Worm (Caenorhabditis elegans) whole organism, young adult: ENCODE measurements around the gene M7.12.

Experiments
- B0035.1 ChIP-seq: sonication (generic microtip); optimal IDR thresholded peaks from 2 replicates; lab custom pipeline; 2016; ENCODE audit warnings: missing genetic modification characterization, mild to moderate bottlenecking, missing compliant biosample characterization, missing genotype, missing genetic modification reagents
- B0336.3 ChIP-seq: fragments of 200-800 bp; sonication (Bioruptor generic); IDR thresholded peaks from 2 replicates; pipeline ENCODE4 v1.3.6; 2022; ENCODE audit warnings: missing genetic modification characterization, missing compliant biosample characterization
- C17E4.6 ChIP-seq: fragments of 200-800 bp; sonication (Bioruptor generic); IDR thresholded peaks from 2 replicates; pipeline ENCODE4 v1.3.6; 2022; ENCODE audit warnings: missing genetic modification reagents, missing genetic modification characterization, missing compliant biosample characterization
- D2030.7 ChIP-seq: fragments of 200-800 bp; sonication (Bioruptor generic); IDR thresholded peaks from 2 replicates; pipeline ENCODE4 v1.3.6; 2022; ENCODE audit warnings: missing genetic modification reagents, missing genetic modification characterization, missing compliant biosample characterization
- F37B4.10 ChIP-seq: fragments of 200-800 bp; sonication (Bioruptor generic); IDR thresholded peaks from 2 replicates; pipeline ENCODE4 v1.3.6; 2022; ENCODE audit warnings: missing genetic modification characterization, missing compliant biosample characterization
- F39B2.1 ChIP-seq: fragments of 200-800 bp; sonication (Bioruptor generic); IDR thresholded peaks from 2 replicates; pipeline ENCODE4 v1.3.6; 2022; ENCODE audit warnings: missing genetic modification reagents, missing genetic modification characterization, missing compliant biosample characterization
- K11D2.4 ChIP-seq: fragments of 200-800 bp; sonication (Bioruptor generic); IDR thresholded peaks from 2 replicates; pipeline ENCODE4 v1.3.6; 2022; ENCODE audit warnings: missing genetic modification reagents, missing genetic modification characterization, missing compliant biosample characterization
- Y95B8A.8 ChIP-seq: fragments of 200-800 bp; sonication (Bioruptor generic); IDR thresholded peaks from 2 replicates; pipeline ENCODE4 v1.3.6; 2022; ENCODE audit warnings: missing genetic modification reagents, missing genetic modification characterization, missing compliant biosample characterization
- aptf-2 ChIP-seq: fragments of 200-800 bp; sonication (Bioruptor generic); conservative IDR thresholded peaks from 2 replicates; pipeline ENCODE4 v1.3.6; 2022; ENCODE audit warnings: missing genetic modification reagents, missing genetic modification characterization, missing compliant biosample characterization
- attf-5 ChIP-seq: fragments of 200-800 bp; sonication (Bioruptor generic); optimal IDR thresholded peaks from 2 replicates; lab custom pipeline; 2018; ENCODE audit warnings: mild to moderate bottlenecking, missing genetic modification characterization, missing compliant biosample characterization
- attf-6 ChIP-seq: fragments of 200-800 bp; sonication (Bioruptor generic); IDR thresholded peaks from 2 replicates; pipeline ENCODE4 v1.3.6; 2022; ENCODE audit warnings: missing genetic modification reagents, missing genetic modification characterization, missing compliant biosample characterization
- ceh-100 ChIP-seq: fragments of 200-800 bp; sonication (Bioruptor generic); IDR thresholded peaks from 2 replicates; pipeline ENCODE4 v1.3.6; 2022; ENCODE audit warnings: missing genetic modification reagents, missing genetic modification characterization, missing compliant biosample characterization
- die-1 ChIP-seq: sonication (generic microtip); optimal IDR thresholded peaks from 2 replicates; lab custom pipeline; 2016; ENCODE audit warnings: missing genotype, mild to moderate bottlenecking, missing genetic modification characterization, missing compliant biosample characterization
- dpff-1 ChIP-seq: sonication (generic microtip); optimal IDR thresholded peaks from 2 replicates; lab custom pipeline; 2017; ENCODE audit warnings: mild to moderate bottlenecking, missing genetic modification characterization, missing compliant biosample characterization
- egl-18 ChIP-seq: fragments of 200-800 bp; sonication (Bioruptor generic); IDR thresholded peaks from 2 replicates; pipeline ENCODE4 v1.3.6; 2022; ENCODE audit warnings: missing genetic modification reagents, missing genetic modification characterization, missing compliant biosample characterization
- egl-44 ChIP-seq: fragments of 200-800 bp; sonication (Bioruptor generic); IDR thresholded peaks from 2 replicates; pipeline ENCODE4 v1.3.6; 2022; ENCODE audit warnings: missing genetic modification reagents, missing genetic modification characterization, missing compliant biosample characterization
- ekl-4 ChIP-seq: fragments of 200-800 bp; sonication (Bioruptor generic); IDR thresholded peaks from 2 replicates; pipeline ENCODE4 v1.3.6; 2022; ENCODE audit warnings: missing genetic modification reagents, missing genetic modification characterization, missing compliant biosample characterization
- fkh-3 ChIP-seq: sonication (generic microtip); optimal IDR thresholded peaks from 2 replicates; lab custom pipeline; 2016; ENCODE audit warnings: mild to moderate bottlenecking, missing genetic modification characterization, missing compliant biosample characterization
- him-1 ChIP-seq: sonication (generic microtip); optimal IDR thresholded peaks from 2 replicates; lab custom pipeline; 2016; ENCODE audit warnings: missing genotype, missing genetic modification reagents, missing genetic modification characterization, missing compliant biosample characterization
- let-607 ChIP-seq, 2 experiments: fragments of 200-800 bp in 1 of 2; sonication (Bioruptor generic) in 1 of 2; sonication (generic microtip) in 1 of 2; optimal IDR thresholded peaks; 2 replicates each; lab custom pipeline; 2016 to 2018; ENCODE audit warnings: mild to moderate bottlenecking in 2 of 2, missing compliant biosample characterization in 2 of 2, missing genetic modification characterization in 2 of 2, moderate library complexity in 2 of 2, missing genotype in 1 of 2
- lin-26 ChIP-seq: fragments of 200-800 bp; sonication (Bioruptor generic); IDR thresholded peaks from 2 replicates; pipeline ENCODE4 v1.3.6; 2022; ENCODE audit warnings: missing genetic modification reagents, missing genetic modification characterization, missing compliant biosample characterization
- lin-35 ChIP-seq, 3 experiments: fragments of 150-350 bp in 2 of 3; sonication (generic microtip) in 1 of 3; optimal IDR thresholded peaks; 2 replicates each; lab custom pipeline; 2014 to 2018; ENCODE audit warnings: missing biosample characterization in 3 of 3, missing genetic modification characterization in 3 of 3, missing genetic modification reagents in 3 of 3
- lin-54 ChIP-seq: fragments of 200-800 bp; sonication (Bioruptor generic); optimal IDR thresholded peaks from 2 replicates; lab custom pipeline; 2018; ENCODE audit warnings: mild to moderate bottlenecking, missing genetic modification characterization, missing compliant biosample characterization
- mes-4 ChIP-seq: sonication (generic microtip); optimal IDR thresholded peaks from 2 replicates; lab custom pipeline; 2016; ENCODE audit warnings: missing genotype, missing genetic modification characterization, missing compliant biosample characterization
- mxl-1 ChIP-seq: sonication (generic microtip); optimal IDR thresholded peaks from 2 replicates; lab custom pipeline; 2016; ENCODE audit warnings: missing genetic modification characterization, missing compliant biosample characterization
- nhr-27 ChIP-seq: fragments of 200-800 bp; sonication (Bioruptor generic); optimal IDR thresholded peaks from 2 replicates; lab custom pipeline; 2018; ENCODE audit warnings: mild to moderate bottlenecking, missing genetic modification characterization, moderate library complexity, missing compliant biosample characterization
- pbrm-1 ChIP-seq: fragments of 200-800 bp; sonication (Bioruptor generic); IDR thresholded peaks from 2 replicates; pipeline ENCODE4 v1.3.6; 2022; ENCODE audit warnings: missing genetic modification reagents, missing genetic modification characterization, missing compliant biosample characterization
- rec-8 ChIP-seq, 2 experiments: sonication (generic microtip); optimal IDR thresholded peaks; 2 replicates each; lab custom pipeline; 2016; ENCODE audit warnings: mild to moderate bottlenecking in 2 of 2, missing genetic modification characterization in 2 of 2, missing genetic modification reagents in 2 of 2, missing genotype in 2 of 2, missing biosample characterization in 1 of 2, missing compliant biosample characterization in 1 of 2, moderate library complexity in 1 of 2
- rpc-1 ChIP-seq, 2 experiments: fragments of 150-350 bp in 1 of 2; sonication (generic microtip) in 1 of 2; optimal IDR thresholded peaks; 2 replicates each; lab custom pipeline; 2014 to 2018; ENCODE audit warnings: missing biosample characterization in 1 of 2, missing genetic modification characterization in 1 of 2, missing genetic modification reagents in 1 of 2, missing genotype in 1 of 2
- sdz-38 ChIP-seq: sonication (generic microtip); optimal IDR thresholded peaks from 2 replicates; lab custom pipeline; 2016; ENCODE audit warnings: missing genotype, missing genetic modification characterization, missing compliant biosample characterization
- snpc-1.1 ChIP-seq: sonication (generic microtip); optimal IDR thresholded peaks from 2 replicates; lab custom pipeline; 2017; ENCODE audit warnings: missing genetic modification characterization, mild to moderate bottlenecking, missing compliant biosample characterization, antibody characterized with exemption, moderate library complexity, missing genotype, missing genetic modification reagents; ENCODE audit not compliant: insufficient read depth
- snpc-1.3 ChIP-seq: sonication (generic microtip); optimal IDR thresholded peaks from 2 replicates; lab custom pipeline; 2017; ENCODE audit warnings: missing genetic modification characterization, mild to moderate bottlenecking, missing compliant biosample characterization, antibody characterized with exemption, moderate library complexity, missing genotype, missing genetic modification reagents; ENCODE audit not compliant: insufficient read depth
- snpc-3.4 ChIP-seq: sonication (generic microtip); optimal IDR thresholded peaks from 2 replicates; lab custom pipeline; 2017; ENCODE audit warnings: missing genetic modification characterization, mild to moderate bottlenecking, missing compliant biosample characterization, antibody characterized with exemption, moderate library complexity, missing genotype, missing genetic modification reagents
- snpc-4 ChIP-seq, 5 experiments: fragments of 150-350 bp in 1 of 5; sonication (generic microtip) in 4 of 5; optimal IDR thresholded peaks; 2 replicates each; lab custom pipeline; 2014 to 2018; ENCODE audit warnings: missing genetic modification characterization in 5 of 5, missing biosample characterization in 3 of 5, antibody characterized with exemption in 2 of 5, mild to moderate bottlenecking in 2 of 5, missing compliant biosample characterization in 2 of 5, missing genotype in 2 of 5, moderate library complexity in 2 of 5, missing genetic modification reagents in 1 of 5
- somi-1 ChIP-seq: fragments of 200-800 bp; sonication (Bioruptor generic); optimal IDR thresholded peaks from 2 replicates; lab custom pipeline; 2018; ENCODE audit warnings: mild to moderate bottlenecking, missing genetic modification characterization, missing compliant biosample characterization
- tbp1 ChIP-seq: fragments of 200-800 bp; sonication (Bioruptor generic); optimal IDR thresholded peaks from 2 replicates; lab custom pipeline; 2018; ENCODE audit warnings: mild to moderate bottlenecking, missing genetic modification characterization, missing compliant biosample characterization
- unc-130 ChIP-seq: sonication (generic microtip); optimal IDR thresholded peaks from 2 replicates; lab custom pipeline; 2016; ENCODE audit warnings: missing genetic modification reagents, missing genetic modification characterization, missing compliant biosample characterization
- zim-3 ChIP-seq: sonication (generic microtip); optimal IDR thresholded peaks from 2 replicates; lab custom pipeline; 2017; ENCODE audit warnings: mild to moderate bottlenecking, missing genetic modification characterization, moderate library complexity, missing compliant biosample characterization

Gene M7.12

ce11 chrIV:11146962-11147470, 49.2 kb upstream of the M7.12 start, which contains the start of gene pigq-1 (continued):
- TF ChIP-seq nhr-27 (tag; lab: Kevin White, UChicago), result peak; percentile 30
- TF ChIP-seq zim-3 (tag; lab: Kevin White, UChicago), result peak; percentile 38
- peak; percentile 63 for TF ChIP-seq lin-26 (GFP tag; lab: Robert Waterston, UW)
- peak; percentile 74 for TF ChIP-seq B0035.1
- 0 out of 2 replicates have a peak, but pooled peaks have one; percentile 36 for TF ChIP-seq Y95B8A.8 (GFP tag; lab: Robert Waterston, UW)
- TF ChIP-seq snpc-1.1 (tag; lab: Kevin White, UChicago), result peak; percentile 51
- peak; percentile 81; the same call in 1 of the 2 replicates for TF ChIP-seq B0336.3 (GFP tag; lab: Robert Waterston, UW)
- peak in 2 of 3 experiments; percentile 23 to 58 for TF ChIP-seq lin-35 (GFP tag; optimal IDR thresholded peaks at IDR 0.05; lab: Kevin White, UChicago)
- peak; percentile 47 for TF ChIP-seq attf-5 (GFP tag; lab: Kevin White, UChicago)
- TF ChIP-seq dpff-1 (tag; lab: Kevin White, UChicago), result peak; percentile 95
- TF ChIP-seq ekl-4, result peak; percentile 53; the same call in 1 of the 2 replicates
- no peak for TF ChIP-seq aptf-2 (GFP tag; lab: Robert Waterston, UW)
- no peak for TF ChIP-seq mes-4
- TF ChIP-seq snpc-4 (GFP tag; optimal IDR thresholded peaks at IDR 0.05; lab: Kevin White, UChicago), result no peak
- peak in 2 of 4 experiments; percentile 47 to 48 for TF ChIP-seq snpc-4 (tag; optimal IDR thresholded peaks at IDR 0.05; lab: Kevin White, UChicago)
- TF ChIP-seq somi-1 (GFP tag; lab: Kevin White, UChicago), result peak; percentile 14
- peak; percentile 68 for TF ChIP-seq snpc-3.4 (tag; lab: Kevin White, UChicago)
- 0 out of 2 replicates have a peak, but pooled peaks have one; percentile 19 for TF ChIP-seq D2030.7 (GFP tag; lab: Robert Waterston, UW)
- TF ChIP-seq ceh-100 (GFP tag; lab: Robert Waterston, UW), result 0 out of 2 replicates have a peak, but pooled peaks have one; percentile 25
- no peak for TF ChIP-seq sdz-38 (tag; lab: Kevin White, UChicago)
- no peak for TF ChIP-seq lin-54
- TF ChIP-seq C17E4.6, result 0 out of 2 replicates have a peak, but pooled peaks have one; percentile 6
- TF ChIP-seq snpc-1.3 (tag; lab: Kevin White, UChicago), result peak; percentile 72
- peak; percentile 61 for TF ChIP-seq die-1 (tag; lab: Kevin White, UChicago)
- TF ChIP-seq pbrm-1, result no peak
- no peak for TF ChIP-seq rpc-1 (optimal IDR thresholded peaks at IDR 0.05; lab: Kevin White, UChicago)
- no peak for TF ChIP-seq rpc-1 (tag; optimal IDR thresholded peaks at IDR 0.05; lab: Kevin White, UChicago)
- peak; percentile 34 for TF ChIP-seq tbp1
- peak in 1 of 2 experiments; percentile 34 for TF ChIP-seq let-607 (tag; optimal IDR thresholded peaks at IDR 0.05; lab: Kevin White, UChicago)
- peak; percentile 47; the same call in 1 of the 2 replicates for TF ChIP-seq F39B2.1 (GFP tag; lab: Robert Waterston, UW)
- peak; percentile 12 for TF ChIP-seq unc-130 (GFP tag; lab: Kevin White, UChicago)
- TF ChIP-seq fkh-3 (tag; lab: Kevin White, UChicago), result peak; percentile 86
- TF ChIP-seq him-1 (tag; lab: Kevin White, UChicago), result peak; percentile 56
- TF ChIP-seq mxl-1 (tag; lab: Kevin White, UChicago), result peak; percentile 22
- TF ChIP-seq rec-8 (tag; optimal IDR thresholded peaks at IDR 0.05; lab: Kevin White, UChicago), result peak; percentile 19 to 39
- TF ChIP-seq attf-6, result no peak
- no peak for TF ChIP-seq egl-44 (GFP tag; lab: Robert Waterston, UW)
- no peak for TF ChIP-seq egl-18
- no peak for TF ChIP-seq K11D2.4
- TF ChIP-seq F37B4.10 (GFP tag; lab: Robert Waterston, UW), result no peak
